Fruit fly (Drosophila melanogaster): Measurements from ENCODE around the gene Pih1D1.

Gene Pih1D1

dm6 chr2L:12721794-12722315, at the start of gene Pih1D1 (continued):
- TF ChIP-seq az2 (GFP tag; optimal IDR thresholded peaks at IDR 0.05): peak; percentile 94
- TF ChIP-seq Chrac-16 (GFP tag; optimal IDR thresholded peaks at IDR 0.05): peak; percentile 95
- peak; percentile 86 for TF ChIP-seq repo (GFP tag; optimal IDR thresholded peaks at IDR 0.05)
- TF ChIP-seq ttk (GFP tag; IDR thresholded peaks at IDR 0.05): peak; percentile 94
- peak; percentile 90 for TF ChIP-seq NFAT (GFP tag; IDR thresholded peaks at IDR 0.05)
- peak; percentile 93 for TF ChIP-seq CG4730 (GFP tag; IDR thresholded peaks at IDR 0.05)
- peak; percentile 96 for TF ChIP-seq pho (GFP tag; optimal IDR thresholded peaks at IDR 0.05)
- TF ChIP-seq CG4617 (GFP tag; optimal IDR thresholded peaks at IDR 0.05; ENCODE audit: borderline replicate concordance): peak; percentile 89
- peak; percentile 86 for TF ChIP-seq Ravus (GFP tag; IDR thresholded peaks at IDR 0.05)
- TF ChIP-seq bab2 (GFP tag; optimal IDR thresholded peaks at IDR 0.05): peak; percentile 95
- TF ChIP-seq Sox100B (GFP tag; optimal IDR thresholded peaks at IDR 0.05): peak; percentile 94
- TF ChIP-seq CG9215 (GFP tag; IDR thresholded peaks at IDR 0.05): peak; percentile 96
- TF ChIP-seq CG10654 (GFP tag; optimal IDR thresholded peaks at IDR 0.05): peak; percentile 92
- peak; percentile 83 for TF ChIP-seq Atf3 (GFP tag; optimal IDR thresholded peaks at IDR 0.05)
- TF ChIP-seq NC2β (GFP tag; optimal IDR thresholded peaks at IDR 0.05): peak; percentile 87
- peak; percentile 91 for TF ChIP-seq CG33557 (GFP tag; optimal IDR thresholded peaks at IDR 0.05)
- peak; percentile 96 for TF ChIP-seq mam (GFP tag; optimal IDR thresholded peaks at IDR 0.05)
- peak; percentile 91 for TF ChIP-seq CG13624 (GFP tag; optimal IDR thresholded peaks at IDR 0.05)
- peak; percentile 82 for TF ChIP-seq CG33213 (GFP tag; optimal IDR thresholded peaks at IDR 0.05)
- TF ChIP-seq Poxn (GFP tag; IDR thresholded peaks at IDR 0.05): peak; percentile 86
- TF ChIP-seq Awh (GFP tag; IDR thresholded peaks at IDR 0.05): peak; percentile 90
- TF ChIP-seq sisA (GFP tag; IDR thresholded peaks at IDR 0.05): peak; percentile 94
- TF ChIP-seq luna (GFP tag; optimal IDR thresholded peaks at IDR 0.05): peak; percentile 71
- TF ChIP-seq CG15269 (tag; optimal IDR thresholded peaks at IDR 0.05): peak; percentile 94
- TF ChIP-seq Myb (GFP tag; optimal IDR thresholded peaks at IDR 0.05): peak; percentile 76
- peak; percentile 93 for TF ChIP-seq CG12155 (GFP tag; optimal IDR thresholded peaks at IDR 0.05)
- peak; percentile 75 for TF ChIP-seq btn (GFP tag; optimal IDR thresholded peaks at IDR 0.05)
- peak; percentile 49 for TF ChIP-seq ab (GFP tag; optimal IDR thresholded peaks at IDR 0.05)
- peak; percentile 79 for TF ChIP-seq Dad (GFP tag; optimal IDR thresholded peaks at IDR 0.05)
- TF ChIP-seq gsb (GFP tag; IDR thresholded peaks at IDR 0.05): peak; percentile 76
- peak; percentile 90 for TF ChIP-seq D19B (GFP tag; optimal IDR thresholded peaks at IDR 0.05)
- peak; percentile 79 for TF ChIP-seq CG12299 (tag; optimal IDR thresholded peaks at IDR 0.05)
- TF ChIP-seq CG3838 (GFP tag; optimal IDR thresholded peaks at IDR 0.05): peak; percentile 84
- peak; percentile 90 for TF ChIP-seq jigr1 (GFP tag; IDR thresholded peaks at IDR 0.05)
- TF ChIP-seq kay (GFP tag; optimal IDR thresholded peaks at IDR 0.05): peak; percentile 89
- peak; percentile 90 for TF ChIP-seq CG6654 (GFP tag; optimal IDR thresholded peaks at IDR 0.05)
- peak; percentile 99 for TF ChIP-seq Ets65A (GFP tag)
- TF ChIP-seq CG5180 (GFP tag; optimal IDR thresholded peaks at IDR 0.05): peak; percentile 77
- TF ChIP-seq da (GFP tag; optimal IDR thresholded peaks at IDR 0.05): peak; percentile 80
- peak; percentile 94 for TF ChIP-seq NfI (GFP tag; optimal IDR thresholded peaks at IDR 0.05)
- peak; percentile 83 for TF ChIP-seq CG12219 (GFP tag; optimal IDR thresholded peaks at IDR 0.05)
- peak; percentile 78 for TF ChIP-seq CG2875 (GFP tag; optimal IDR thresholded peaks at IDR 0.05)
- peak; percentile 82 for TF ChIP-seq onecut (GFP tag; IDR thresholded peaks at IDR 0.05)
- peak; percentile 83 for TF ChIP-seq Antp (GFP tag; optimal IDR thresholded peaks at IDR 0.05)
- TF ChIP-seq CG8478 (optimal IDR thresholded peaks at IDR 0.05): no peak
- TF ChIP-seq Abd-B (GFP tag; optimal IDR thresholded peaks at IDR 0.05): peak; percentile 97
- peak; percentile 94 for TF ChIP-seq fu2 (GFP tag; optimal IDR thresholded peaks at IDR 0.05)
- peak; percentile 87 for TF ChIP-seq CG11723 (GFP tag; optimal IDR thresholded peaks at IDR 0.05)
- peak; percentile 57 for TF ChIP-seq MTF-1 (GFP tag; optimal IDR thresholded peaks at IDR 0.05; ENCODE audit: borderline replicate concordance)
- no peak for TF ChIP-seq fru (optimal IDR thresholded peaks at IDR 0.05)
- TF ChIP-seq Rfx (GFP tag; IDR thresholded peaks at IDR 0.05): peak; percentile 95
- TF ChIP-seq CG15601 (tag; optimal IDR thresholded peaks at IDR 0.05): no peak
- peak; percentile 88 for TF ChIP-seq gce (GFP tag; IDR thresholded peaks at IDR 0.05)

Measured in whole organism, embryonic.